Fruit fly (Drosophila melanogaster) Kc167 (cell line): ENCODE measurements around the gene Sec20.

Experiments
- Myc ChIP-seq: fragments of >200 bp; optimal IDR thresholded peaks from 2 replicates; lab custom pipeline; 2017; ENCODE audit warnings: missing external identifiers
- psq ChIP-seq: fragments of >200 bp; optimal IDR thresholded peaks from 2 replicates; lab custom pipeline; 2017; ENCODE audit warnings: missing external identifiers
- ttk ChIP-seq: sonication (Bioruptor generic); optimal IDR thresholded peaks from 2 replicates; lab custom pipeline; 2017; ENCODE audit warnings: missing external identifiers

- TF ChIP-seq ttk (lab: Kevin White, UChicago) (no peak), psq (no peak), Myc (no peak)
Observed at dm6 chr3R:5824456-5824855, at the start of gene Sec20, which contains the start of gene dgrn.
